ENCODE assay signal across 8 worm cellular contexts in the genomic region with DNA sequence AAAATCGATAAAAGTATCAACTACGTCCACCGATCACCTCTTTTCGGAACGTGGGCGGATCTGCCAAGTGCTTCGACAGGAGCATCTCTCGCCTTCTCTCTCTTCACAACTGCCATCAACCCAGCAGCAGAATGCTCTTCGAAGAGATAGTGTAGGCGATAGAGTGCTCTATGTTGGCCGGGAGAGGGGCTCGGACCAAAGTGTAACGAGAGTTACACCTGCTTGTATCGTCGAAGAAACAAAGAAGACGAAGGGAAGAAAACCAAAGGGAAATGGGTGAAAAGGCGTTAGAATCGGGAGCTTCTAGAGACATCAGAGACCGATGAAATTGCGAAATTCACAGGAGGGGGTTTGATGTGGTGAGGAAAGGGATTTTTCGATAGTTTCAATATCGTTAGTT.
TF ChIP-seq lines count a peak whose summit lies in the region.

No protein-coding gene starts in this region.

TF ChIP-seq in whole organism, L1 larva, 84 proteins besides CTCF, POLR2A, EP300 and RAD21 (continues in another document):
- TF ChIP-seq lin-14 (GFP tag; optimal IDR thresholded peaks at IDR 0.05; lab: Kevin White, UChicago) (peak; percentile 47), C16A3.4 (tag; optimal IDR thresholded peaks at IDR 0.05; lab: Kevin White, UChicago) (no peak), nhr-76 (tag; optimal IDR thresholded peaks at IDR 0.05; lab: Kevin White, UChicago) (no peak), lin-39 (tag; optimal IDR thresholded peaks at IDR 0.05; lab: Kevin White, UChicago) (no peak), ama-1 (optimal IDR thresholded peaks at IDR 0.05; lab: Kevin White, UChicago) (no peak), isw-1 (GFP tag; IDR thresholded peaks at IDR 0.05; lab: Robert Waterston, UW) (no peak), zag-1 (tag; optimal IDR thresholded peaks at IDR 0.05; lab: Kevin White, UChicago) (no peak), mep-1 (tag; optimal IDR thresholded peaks at IDR 0.05; lab: Kevin White, UChicago) (no peak), ceh-88 (GFP tag; IDR thresholded peaks at IDR 0.05; lab: Robert Waterston, UW) (no peak), dpl-1 (GFP tag; optimal IDR thresholded peaks at IDR 0.05; lab: Kevin White, UChicago) (no peak), nhr-85 (tag; lab: Kevin White, UChicago) (no peak), snpc-4 (tag; optimal IDR thresholded peaks at IDR 0.05; lab: Kevin White, UChicago) (no peak)

TF ChIP-seq in whole organism, L2 larva, 48 proteins besides CTCF, POLR2A, EP300 and RAD21 (continues in another document):
- TF ChIP-seq gmeb-1 (tag; optimal IDR thresholded peaks at IDR 0.05; lab: Kevin White, UChicago): no peak
- TF ChIP-seq nhr-77 (tag; optimal IDR thresholded peaks at IDR 0.05; lab: Kevin White, UChicago): no peak
- no peak for TF ChIP-seq nhr-237 (tag; optimal IDR thresholded peaks at IDR 0.05; lab: Kevin White, UChicago)
- peak; percentile 33 for TF ChIP-seq C34F6.9 (tag; optimal IDR thresholded peaks at IDR 0.05; lab: Kevin White, UChicago)
- peak; percentile 29 for TF ChIP-seq F13H6.1 (tag; optimal IDR thresholded peaks at IDR 0.05; lab: Kevin White, UChicago)
- peak in 1 of 2 experiments; percentile 4 for TF ChIP-seq lsy-2 (tag; optimal IDR thresholded peaks at IDR 0.05; lab: Kevin White, UChicago)
- TF ChIP-seq nhr-129 (tag; optimal IDR thresholded peaks at IDR 0.05; lab: Kevin White, UChicago): peak; percentile 63
- TF ChIP-seq unc-55 (GFP tag; optimal IDR thresholded peaks at IDR 0.05; lab: Kevin White, UChicago): peak; percentile 5
- no peak for TF ChIP-seq sma-3 (GFP tag; optimal IDR thresholded peaks at IDR 0.05; lab: Kevin White, UChicago)
- TF ChIP-seq ama-1 (optimal IDR thresholded peaks at IDR 0.05; lab: Kevin White, UChicago): no peak
- no peak for TF ChIP-seq nhr-10 (tag; optimal IDR thresholded peaks at IDR 0.05; lab: Kevin White, UChicago)

TF ChIP-seq in whole organism, L3 larva, 47 proteins besides CTCF, POLR2A, EP300 and RAD21:
- TF ChIP-seq lin-39 (tag; optimal IDR thresholded peaks at IDR 0.05; lab: Kevin White, UChicago) (peak; percentile 3), R02D3.7 (tag; optimal IDR thresholded peaks at IDR 0.05; lab: Kevin White, UChicago) (no peak)

TF ChIP-seq in whole organism, L4 larva, 104 proteins besides CTCF, POLR2A, EP300 and RAD21:
- TF ChIP-seq nhr-102 (tag; optimal IDR thresholded peaks at IDR 0.05; lab: Kevin White, UChicago): no peak
- TF ChIP-seq ctbp-1 (GFP tag; IDR thresholded peaks at IDR 0.05; lab: Robert Waterston, UW): no peak
- TF ChIP-seq unc-62 (GFP tag; optimal IDR thresholded peaks at IDR 0.05 in 1 of 2; lab: Kevin White, UChicago): peak in 1 of 2 experiments; percentile 89
- TF ChIP-seq unc-62 (tag; optimal IDR thresholded peaks at IDR 0.05; lab: Kevin White, UChicago): no peak
- TF ChIP-seq nhr-48 (tag; optimal IDR thresholded peaks at IDR 0.05; lab: Kevin White, UChicago): no peak
- TF ChIP-seq aha-1 (tag; lab: Kevin White, UChicago): peak; percentile 82
- 0 out of 2 replicates have a peak, but pooled peaks have one; percentile 26 for TF ChIP-seq set-16 (GFP tag; IDR thresholded peaks at IDR 0.05; lab: Robert Waterston, UW)
- no peak for TF ChIP-seq lsy-2 (tag; optimal IDR thresholded peaks at IDR 0.05; lab: Kevin White, UChicago)
- peak; percentile 20 for TF ChIP-seq hlh-11 (tag; optimal IDR thresholded peaks at IDR 0.05; lab: Kevin White, UChicago)
- no peak for TF ChIP-seq ceh-82 (tag; optimal IDR thresholded peaks at IDR 0.05; lab: Kevin White, UChicago)
- TF ChIP-seq ceh-20 (GFP tag; IDR thresholded peaks at IDR 0.05; lab: Robert Waterston, UW): no peak
- no peak for TF ChIP-seq tra-1 (GFP tag; IDR thresholded peaks at IDR 0.05; lab: Robert Waterston, UW)
- no peak for TF ChIP-seq zfp-2 (tag; optimal IDR thresholded peaks at IDR 0.05; lab: Kevin White, UChicago)

TF ChIP-seq in whole organism, early embryonic, 17 proteins besides CTCF, POLR2A, EP300 and RAD21:
- TF ChIP-seq pes-1 (GFP tag; IDR thresholded peaks at IDR 0.05; lab: Robert Waterston, UW) (0 out of 2 replicates have a peak, but pooled peaks have one; percentile 19), aly-1 (tag; optimal IDR thresholded peaks at IDR 0.05; lab: Kevin White, UChicago) (peak; percentile 27), ceh-13 (GFP tag; optimal IDR thresholded peaks at IDR 0.05; lab: Kevin White, UChicago) (no peak), ets-7 (tag; optimal IDR thresholded peaks at IDR 0.05; lab: Kevin White, UChicago) (no peak), hmg-4 (GFP tag; optimal IDR thresholded peaks at IDR 0.05; lab: Kevin White, UChicago) (no peak), ama-1 (optimal IDR thresholded peaks at IDR 0.05; lab: Kevin White, UChicago) (no peak), B0310.2 (tag; optimal IDR thresholded peaks at IDR 0.05; lab: Kevin White, UChicago) (no peak)

TF ChIP-seq in whole organism, late embryonic, 69 proteins besides CTCF, POLR2A, EP300 and RAD21:
- TF ChIP-seq ceh-48 (tag; optimal IDR thresholded peaks at IDR 0.05; lab: Kevin White, UChicago) (no peak), ceh-31 (tag; optimal IDR thresholded peaks at IDR 0.05; lab: Kevin White, UChicago) (peak; percentile 4), ahr-1 (tag; optimal IDR thresholded peaks at IDR 0.05; lab: Kevin White, UChicago) (no peak), npax-4 (tag; optimal IDR thresholded peaks at IDR 0.05; lab: Kevin White, UChicago) (no peak), ama-1 (optimal IDR thresholded peaks at IDR 0.05; lab: Kevin White, UChicago) (no peak), ceh-34 (tag; optimal IDR thresholded peaks at IDR 0.05; lab: Kevin White, UChicago) (peak; percentile 10), tbx-2 (tag; optimal IDR thresholded peaks at IDR 0.05; lab: Kevin White, UChicago) (peak; percentile 21), ceh-18 (tag; optimal IDR thresholded peaks at IDR 0.05; lab: Kevin White, UChicago) (peak; percentile 43), rnt-1 (tag; optimal IDR thresholded peaks at IDR 0.05; lab: Kevin White, UChicago) (peak; percentile 63), unc-55 (GFP tag; optimal IDR thresholded peaks at IDR 0.05; lab: Kevin White, UChicago) (peak; percentile 78), ref-2 (tag; optimal IDR thresholded peaks at IDR 0.05; lab: Kevin White, UChicago) (no peak), nfya-1 (tag; optimal IDR thresholded peaks at IDR 0.05; lab: Kevin White, UChicago) (peak; percentile 3)

TF ChIP-seq in whole organism, mixed stage, embryonic, 35 proteins besides CTCF, POLR2A, EP300 and RAD21:
- TF ChIP-seq ztf-11 (tag; optimal IDR thresholded peaks at IDR 0.05; lab: Kevin White, UChicago): no peak
- no peak for TF ChIP-seq ceh-43 (GFP tag; optimal IDR thresholded peaks at IDR 0.05; lab: Kevin White, UChicago)
- peak; percentile 50 for TF ChIP-seq unc-62 (GFP tag; optimal IDR thresholded peaks at IDR 0.05; lab: Kevin White, UChicago)
- no peak for TF ChIP-seq mab-5 (tag; optimal IDR thresholded peaks at IDR 0.05; lab: Kevin White, UChicago)
- TF ChIP-seq ceh-39 (tag; optimal IDR thresholded peaks at IDR 0.05; lab: Kevin White, UChicago): no peak
- TF ChIP-seq tbx-8 (GFP tag; optimal IDR thresholded peaks at IDR 0.05; lab: Kevin White, UChicago): no peak
- no peak for TF ChIP-seq nhr-12 (tag; optimal IDR thresholded peaks at IDR 0.05; lab: Kevin White, UChicago)
- TF ChIP-seq ham-2 (GFP tag; optimal IDR thresholded peaks at IDR 0.05; lab: Kevin White, UChicago): no peak
- no peak for TF ChIP-seq snpc-4 (tag; optimal IDR thresholded peaks at IDR 0.05; lab: Kevin White, UChicago)
- TF ChIP-seq cnd-1 (tag; optimal IDR thresholded peaks at IDR 0.05; lab: Kevin White, UChicago): peak; percentile 11
- TF ChIP-seq unc-120 (tag; optimal IDR thresholded peaks at IDR 0.05; lab: Kevin White, UChicago; ENCODE audit: poor library complexity, severe bottlenecking): peak; percentile 82
- TF ChIP-seq bed-3 (GFP tag; optimal IDR thresholded peaks at IDR 0.05; lab: Kevin White, UChicago): no peak
- no peak for TF ChIP-seq pha-4 (tag; optimal IDR thresholded peaks at IDR 0.05; lab: Kevin White, UChicago)
- TF ChIP-seq elt-3 (tag; optimal IDR thresholded peaks at IDR 0.05; lab: Kevin White, UChicago): no peak
- no peak for TF ChIP-seq nhr-76 (tag; optimal IDR thresholded peaks at IDR 0.05; lab: Kevin White, UChicago)
- no peak for TF ChIP-seq M03D4.4 (tag; optimal IDR thresholded peaks at IDR 0.05; lab: Kevin White, UChicago)
- TF ChIP-seq mep-1 (tag; optimal IDR thresholded peaks at IDR 0.05; lab: Kevin White, UChicago): no peak
- TF ChIP-seq sem-2 (GFP tag; optimal IDR thresholded peaks at IDR 0.05; lab: Kevin White, UChicago): no peak
- peak; percentile 95 for TF ChIP-seq hlh-1 (tag; optimal IDR thresholded peaks at IDR 0.05; lab: Kevin White, UChicago)

TF ChIP-seq in whole organism, young adult, 124 proteins besides CTCF, POLR2A, EP300 and RAD21:
- TF ChIP-seq snpc-4 (GFP tag; optimal IDR thresholded peaks at IDR 0.05; lab: Kevin White, UChicago): no peak
- no peak for TF ChIP-seq snpc-4 (tag; optimal IDR thresholded peaks at IDR 0.05; lab: Kevin White, UChicago)
- TF ChIP-seq F37B4.10 (GFP tag; IDR thresholded peaks at IDR 0.05; lab: Robert Waterston, UW): no peak
- TF ChIP-seq bed-1 (GFP tag; IDR thresholded peaks at IDR 0.05; lab: Robert Waterston, UW): no peak
- TF ChIP-seq F57A8.1 (GFP tag; optimal IDR thresholded peaks at IDR 0.05; lab: Kevin White, UChicago): no peak
- TF ChIP-seq C06A6.2 (GFP tag; conservative IDR thresholded peaks at IDR 0.05; lab: Robert Waterston, UW): no peak
- 0 out of 2 replicates have a peak, but pooled peaks have one; percentile 42 for TF ChIP-seq zfh-2 (GFP tag; conservative IDR thresholded peaks at IDR 0.05; lab: Robert Waterston, UW)
- TF ChIP-seq cebp-1 (GFP tag; IDR thresholded peaks at IDR 0.05; lab: Robert Waterston, UW): no peak
- TF ChIP-seq cebp-1 (tag; optimal IDR thresholded peaks at IDR 0.05; lab: Kevin White, UChicago): peak; percentile 88
- no peak for TF ChIP-seq pbrm-1 (GFP tag; IDR thresholded peaks at IDR 0.05; lab: Robert Waterston, UW)
- TF ChIP-seq gei-17 (GFP tag; optimal IDR thresholded peaks at IDR 0.05; lab: Kevin White, UChicago): no peak
